Worm (Caenorhabditis elegans) whole organism, L2 larva: ENCODE data around the gene del-1.

Experiments used
- C34F6.9 ChIP-seq: fragments of 150-350 bp; optimal IDR thresholded peaks from 2 replicates; lab custom pipeline; 2014; ENCODE audit warnings: missing biosample characterization, missing genetic modification characterization
- ama-1 ChIP-seq: fragments of 150-350 bp; optimal IDR thresholded peaks from 2 replicates; lab custom pipeline; 2018; ENCODE audit warnings: inconsistent platforms
- blmp-1 ChIP-seq: sonication (generic microtip); optimal IDR thresholded peaks from 2 replicates; lab custom pipeline; 2017; ENCODE audit warnings: missing genetic modification characterization, mild to moderate bottlenecking, missing compliant biosample characterization, antibody characterized with exemption, moderate library complexity; ENCODE audit not compliant: insufficient read depth
- egl-27 ChIP-seq: sonication (generic microtip); optimal IDR thresholded peaks from 3 replicates; lab custom pipeline; 2017; ENCODE audit warnings: missing biosample characterization, missing genetic modification reagents, missing genetic modification characterization
- elt-1 ChIP-seq: fragments of 150-350 bp; optimal IDR thresholded peaks from 2 replicates; lab custom pipeline; 2014; ENCODE audit warnings: missing biosample characterization, missing genetic modification characterization
- lin-39 ChIP-seq: fragments of 150-350 bp; optimal IDR thresholded peaks from 2 replicates; lab custom pipeline; 2014; ENCODE audit warnings: missing biosample characterization, missing genetic modification reagents, missing genetic modification characterization
- lsy-2 ChIP-seq, 2 experiments: fragments of 150-350 bp in 1 of 2; sonication (generic microtip) in 1 of 2; optimal IDR thresholded peaks; 2 replicates each; lab custom pipeline; 2014 to 2017; ENCODE audit warnings: missing biosample characterization in 2 of 2, missing genetic modification characterization in 2 of 2
- mab-5 ChIP-seq: fragments of 150-350 bp; optimal IDR thresholded peaks from 2 replicates; lab custom pipeline; 2014; ENCODE audit warnings: missing biosample characterization, missing genetic modification characterization
- mbf-1 ChIP-seq: sonication (generic microtip); optimal IDR thresholded peaks from 2 replicates; lab custom pipeline; 2017; ENCODE audit warnings: missing biosample characterization, missing genetic modification characterization
- mdl-1 ChIP-seq, 2 experiments: fragments of 150-350 bp in 1 of 2; sonication (generic microtip) in 1 of 2; optimal IDR thresholded peaks; 2 replicates each; lab custom pipeline; 2017; ENCODE audit warnings: missing biosample characterization in 2 of 2, missing genetic modification characterization in 2 of 2
- nhr-6 ChIP-seq: fragments of 150-350 bp; optimal IDR thresholded peaks from 2 replicates; lab custom pipeline; 2014; ENCODE audit warnings: missing biosample characterization, missing genetic modification characterization
- skn-1 ChIP-seq: sonication (generic microtip); optimal IDR thresholded peaks from 2 replicates; lab custom pipeline; 2017; ENCODE audit warnings: missing biosample characterization, missing genetic modification characterization
- unc-39 ChIP-seq: fragments of 150-350 bp; optimal IDR thresholded peaks from 2 replicates; lab custom pipeline; 2014; ENCODE audit warnings: missing biosample characterization, missing genetic modification characterization

DNA sequence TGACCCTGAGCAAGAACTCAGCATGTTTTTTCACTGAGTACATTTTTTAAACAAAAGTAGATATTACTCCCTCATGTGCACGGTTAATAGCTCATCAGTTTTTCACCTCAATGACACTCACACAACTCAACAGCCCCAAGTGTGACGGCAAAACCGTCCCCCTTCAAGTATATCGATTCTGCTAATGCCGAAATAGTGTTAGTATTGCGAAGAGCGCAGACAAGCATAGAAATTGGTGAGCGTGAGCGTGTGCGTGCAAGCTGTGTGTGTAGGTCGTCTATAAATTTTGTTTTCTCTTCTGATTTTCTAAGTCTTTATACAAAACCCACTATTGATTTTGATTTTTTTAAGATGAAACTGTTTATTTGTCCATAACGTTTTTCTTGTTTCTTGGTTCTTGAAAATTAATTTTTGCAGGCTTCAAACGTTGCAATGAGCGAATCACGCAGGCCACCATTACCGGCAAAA, 29.6 kb upstream of the del-1 start, which contains the start of gene K04C1.2:
- TF ChIP-seq unc-39 (tag; lab: Kevin White, UChicago) = no peak
- TF ChIP-seq skn-1 (tag; lab: Kevin White, UChicago) = no peak
- TF ChIP-seq mdl-1 (tag; optimal IDR thresholded peaks at IDR 0.05; lab: Kevin White, UChicago) = no peak
- TF ChIP-seq lin-39 (tag; lab: Kevin White, UChicago) = no peak
- TF ChIP-seq mab-5 (tag; lab: Kevin White, UChicago) = no peak
- no peak for TF ChIP-seq elt-1 (tag; lab: Kevin White, UChicago)
- no peak for TF ChIP-seq nhr-6 (tag; lab: Kevin White, UChicago)
- TF ChIP-seq lsy-2 (tag; optimal IDR thresholded peaks at IDR 0.05; lab: Kevin White, UChicago) = peak in 1 of 2 experiments; percentile 51
- TF ChIP-seq blmp-1 (tag; lab: Kevin White, UChicago) = peak; percentile 9
- TF ChIP-seq C34F6.9 (tag; lab: Kevin White, UChicago) = peak; percentile 78
- no peak for TF ChIP-seq egl-27 (tag; lab: Kevin White, UChicago)
- TF ChIP-seq ama-1 (lab: Kevin White, UChicago) = no peak
- no peak for TF ChIP-seq mbf-1 (tag; lab: Kevin White, UChicago)
